Worm (Caenorhabditis elegans): Measurements from ENCODE around the gene slc-17.4.

DNA sequence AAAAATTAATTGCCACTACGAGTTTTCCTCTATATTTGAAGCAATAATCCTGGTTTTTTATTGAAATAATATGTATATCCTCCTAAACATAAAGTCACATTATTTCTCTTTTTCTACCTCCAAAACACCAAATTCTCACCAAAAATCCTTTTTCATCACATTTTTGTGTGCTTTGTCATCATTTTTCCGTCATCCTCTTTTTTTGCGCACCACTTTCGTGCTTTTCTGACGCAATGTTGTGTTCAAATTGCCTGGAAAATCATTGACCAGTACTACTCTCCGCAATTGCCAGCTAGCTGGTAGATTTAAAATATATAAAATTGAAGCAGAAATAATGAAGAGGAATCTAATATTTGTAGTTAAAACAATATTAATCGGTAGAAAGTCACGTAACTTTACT is 23.5 kb downstream of the slc-17.4 start:
- no peak for TF ChIP-seq aly-2 (tag; optimal IDR thresholded peaks at IDR 0.05)
- TF ChIP-seq ztf-11 (tag; optimal IDR thresholded peaks at IDR 0.05) = no peak
- no peak for TF ChIP-seq nhr-67 (tag; optimal IDR thresholded peaks at IDR 0.05)
